Worm (Caenorhabditis elegans) whole organism, L4 larva: ENCODE measurements around the gene srg-36.

Experiments used
- ZK337.2 ChIP-seq: fragments of 200-800 bp; sonication (Bioruptor generic); IDR thresholded peaks from 2 replicates; pipeline ENCODE4 v1.3.6; 2022; ENCODE audit warnings: missing genetic modification reagents, missing genetic modification characterization, missing compliant biosample characterization
- snpc-1.2 ChIP-seq: fragments of 200-800 bp; sonication (Bioruptor generic); IDR thresholded peaks from 2 replicates; pipeline ENCODE4 v1.3.6; 2022; ENCODE audit warnings: missing genetic modification reagents, missing genetic modification characterization, missing compliant biosample characterization

DNA sequence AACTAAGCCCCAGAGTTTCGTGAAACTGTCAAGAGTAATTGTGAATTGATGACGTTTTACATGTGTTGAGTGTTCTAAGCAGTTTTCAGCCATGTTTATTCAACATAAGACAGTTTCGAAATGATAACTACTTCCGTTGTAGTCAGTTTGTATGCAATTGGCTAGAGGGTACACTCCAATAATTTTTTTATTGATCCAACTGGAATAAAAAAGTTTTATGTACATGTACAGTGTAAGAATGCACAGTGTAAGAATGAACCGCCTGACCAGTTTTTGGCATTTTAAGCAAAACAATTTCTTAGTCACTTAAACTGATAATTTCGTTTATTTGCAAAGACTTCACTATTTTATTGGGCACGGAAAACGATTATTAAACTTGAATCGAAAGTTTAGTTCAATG, 21.0 kb downstream of the srg-36 start:
- TF ChIP-seq ZK337.2 (GFP tag; lab: Robert Waterston, UW) (no peak), snpc-1.2 (GFP tag; lab: Robert Waterston, UW) (no peak)
